Worm (Caenorhabditis elegans): ENCODE results near the gene C38C3.6.

ce11 chrV:1486031-1486430, 5.4 kb downstream of the C38C3.6 start:
- TF ChIP-seq rnt-1 (tag; optimal IDR thresholded peaks at IDR 0.05) (no peak), ceh-34 (tag; optimal IDR thresholded peaks at IDR 0.05) (no peak), pha-4 (tag; optimal IDR thresholded peaks at IDR 0.05) (no peak), ama-1 (optimal IDR thresholded peaks at IDR 0.05) (no peak), sdc-2 (tag; optimal IDR thresholded peaks at IDR 0.05) (no peak), madf-2 (tag; optimal IDR thresholded peaks at IDR 0.05) (no peak), ceh-45 (GFP tag; IDR thresholded peaks at IDR 0.05) (no peak)
